Fruit fly (Drosophila melanogaster) whole organism, embryonic: ENCODE results near the gene Nse4.

ENCODE experiments used
- Ada2b ChIP-seq: fragments of 200-800 bp; sonication (Bioruptor generic); IDR thresholded peaks from 2 replicates; pipeline ENCODE4 v1.3.6; 2022; ENCODE audit warnings: missing biosample characterization, missing genetic modification characterization
- Asciz ChIP-seq: fragments of 200-800 bp; sonication (Bioruptor generic); optimal IDR thresholded peaks from 2 replicates; lab custom pipeline; 2017; ENCODE audit warnings: missing biosample characterization, mild to moderate bottlenecking, missing genetic modification characterization, missing genetic modification reagents
- BtbVII ChIP-seq: fragments of 200-800 bp; sonication (Bioruptor generic); optimal IDR thresholded peaks from 3 replicates; lab custom pipeline; 2017; ENCODE audit warnings: missing biosample characterization, mild to moderate bottlenecking, missing genetic modification characterization
- CG10209 ChIP-seq: fragments of 200-800 bp; sonication (Bioruptor generic); optimal IDR thresholded peaks from 3 replicates; lab custom pipeline; 2017; ENCODE audit warnings: missing biosample characterization, mild to moderate bottlenecking, missing genetic modification characterization, missing genetic modification reagents
- CG10431 ChIP-seq: fragments of 200-800 bp; sonication (Bioruptor generic); optimal IDR thresholded peaks from 3 replicates; lab custom pipeline; 2018; ENCODE audit warnings: missing biosample characterization, mild to moderate bottlenecking, missing genetic modification characterization
- CG11456 ChIP-seq: fragments of 200-800 bp; sonication (Bioruptor generic); IDR thresholded peaks from 3 replicates; pipeline ENCODE4 v1.3.6; 2022; ENCODE audit warnings: missing biosample characterization, missing genetic modification characterization
- CG13123 ChIP-seq: fragments of 200-800 bp; sonication (Bioruptor generic); optimal IDR thresholded peaks from 2 replicates; lab custom pipeline; 2016; ENCODE audit warnings: missing biosample characterization, missing genetic modification characterization
- CG13894 ChIP-seq: fragments of 200-800 bp; sonication (Bioruptor generic); optimal IDR thresholded peaks from 3 replicates; lab custom pipeline; 2018; ENCODE audit warnings: missing biosample characterization, mild to moderate bottlenecking, missing genetic modification characterization, moderate library complexity
- CG17186 ChIP-seq: fragments of 200-800 bp; sonication (Bioruptor generic); optimal IDR thresholded peaks from 3 replicates; lab custom pipeline; 2017; ENCODE audit warnings: missing biosample characterization, missing genetic modification reagents, missing genetic modification characterization
- CG2199 ChIP-seq: fragments of 200-800 bp; sonication (Bioruptor generic); IDR thresholded peaks from 3 replicates; pipeline ENCODE4 v1.3.6; 2022; ENCODE audit warnings: missing biosample characterization, missing genetic modification characterization
- CG2875 ChIP-seq: fragments of 200-800 bp; sonication (Bioruptor generic); optimal IDR thresholded peaks from 2 replicates; lab custom pipeline; 2017; ENCODE audit warnings: missing biosample characterization, mild to moderate bottlenecking, missing genetic modification characterization, missing genetic modification reagents
- CG32532 ChIP-seq: fragments of 200-800 bp; sonication (Bioruptor generic); IDR thresholded peaks from 2 replicates; pipeline ENCODE4 v1.3.6; 2022; ENCODE audit warnings: missing biosample characterization, missing genetic modification characterization
- CG32772 ChIP-seq: fragments of 200-800 bp; sonication (Bioruptor generic); IDR thresholded peaks from 2 replicates; pipeline ENCODE4 v1.3.6; 2022; ENCODE audit warnings: missing biosample characterization, missing genetic modification characterization
- CG5953 ChIP-seq: fragments of 200-800 bp; sonication (Bioruptor generic); IDR thresholded peaks from 2 replicates; pipeline ENCODE4 v1.3.6; 2022; ENCODE audit warnings: missing biosample characterization, missing genetic modification characterization
- CG6254 ChIP-seq: fragments of 200-800 bp; sonication (Bioruptor generic); optimal IDR thresholded peaks from 3 replicates; lab custom pipeline; 2017; ENCODE audit warnings: mild to moderate bottlenecking, missing biosample characterization, missing genetic modification reagents, missing genetic modification characterization
- CG7357 ChIP-seq: fragments of 200-800 bp; sonication (Bioruptor generic); IDR thresholded peaks from 3 replicates; pipeline ENCODE4 v1.3.6; 2022; ENCODE audit warnings: missing biosample characterization, missing genetic modification characterization
- CG7372 ChIP-seq: fragments of 200-800 bp; sonication (Bioruptor generic); IDR thresholded peaks from 2 replicates; pipeline ENCODE4 v1.3.6; 2022; ENCODE audit warnings: missing biosample characterization, missing genetic modification characterization
- CG7786 ChIP-seq: fragments of 200-800 bp; sonication (Bioruptor generic); optimal IDR thresholded peaks from 2 replicates; lab custom pipeline; 2016; ENCODE audit warnings: missing biosample characterization, missing genetic modification characterization
- CG7928 ChIP-seq: fragments of 200-800 bp; sonication (Bioruptor generic); optimal IDR thresholded peaks from 2 replicates; lab custom pipeline; 2017; ENCODE audit warnings: missing biosample characterization, mild to moderate bottlenecking, missing genetic modification characterization
- CG8388 ChIP-seq: fragments of 200-800 bp; sonication (Bioruptor generic); optimal IDR thresholded peaks from 2 replicates; lab custom pipeline; 2019; ENCODE audit warnings: missing biosample characterization, mild to moderate bottlenecking, missing genetic modification characterization, moderate library complexity
- CG8765 ChIP-seq: fragments of 200-800 bp; sonication (Bioruptor generic); IDR thresholded peaks from 2 replicates; pipeline ENCODE4 v1.3.6; 2022; ENCODE audit warnings: missing biosample characterization, missing genetic modification characterization
- CrebB ChIP-seq: fragments of 200-800 bp; sonication (Bioruptor generic); optimal IDR thresholded peaks from 3 replicates; lab custom pipeline; 2018; ENCODE audit warnings: missing biosample characterization, mild to moderate bottlenecking, missing genetic modification characterization
- Dbx ChIP-seq: fragments of 200-800 bp; sonication (Bioruptor generic); IDR thresholded peaks from 3 replicates; pipeline ENCODE4 v1.3.6; 2022; ENCODE audit warnings: missing biosample characterization, missing genetic modification characterization
- Dll ChIP-seq: fragments of 200-800 bp; sonication (Bioruptor generic); IDR thresholded peaks from 4 replicates; pipeline ENCODE4 v1.3.6; 2022; ENCODE audit warnings: missing biosample characterization, missing genetic modification characterization; ENCODE audit not compliant: partially characterized antibody
- Doc2 ChIP-seq: fragments of 200-800 bp; sonication (Bioruptor generic); IDR thresholded peaks from 2 replicates; pipeline ENCODE4 v1.3.6; 2022; ENCODE audit warnings: missing biosample characterization, missing genetic modification characterization
- ERR ChIP-seq: fragments of 200-800 bp; sonication (Bioruptor generic); optimal IDR thresholded peaks from 2 replicates; lab custom pipeline; 2016; ENCODE audit warnings: missing biosample characterization, missing genetic modification characterization
- Fer1 ChIP-seq: fragments of 200-800 bp; sonication (Bioruptor generic); optimal IDR thresholded peaks from 2 replicates; lab custom pipeline; 2017; ENCODE audit warnings: missing biosample characterization, mild to moderate bottlenecking, missing genetic modification characterization
- H2.0 ChIP-seq: fragments of 200-800 bp; sonication (Bioruptor generic); IDR thresholded peaks from 2 replicates; pipeline ENCODE4 v1.3.6; 2022; ENCODE audit warnings: missing biosample characterization, missing genetic modification characterization
- HLH54F ChIP-seq: fragments of 200-800 bp; sonication (Bioruptor generic); optimal IDR thresholded peaks from 3 replicates; lab custom pipeline; 2016; ENCODE audit warnings: missing biosample characterization, missing genetic modification characterization
- Hand ChIP-seq: fragments of 200-800 bp; sonication (Bioruptor generic); optimal IDR thresholded peaks from 2 replicates; lab custom pipeline; 2017; ENCODE audit warnings: mild to moderate bottlenecking, missing biosample characterization, missing genetic modification reagents, missing genetic modification characterization
- Hmx ChIP-seq: fragments of 200-800 bp; sonication (Bioruptor generic); optimal IDR thresholded peaks from 2 replicates; lab custom pipeline; 2016; ENCODE audit warnings: missing biosample characterization, missing genetic modification characterization
- MESR4 ChIP-seq: fragments of 200-800 bp; sonication (Bioruptor generic); optimal IDR thresholded peaks from 2 replicates; lab custom pipeline; 2018; ENCODE audit warnings: missing biosample characterization, mild to moderate bottlenecking, missing genetic modification characterization, moderate library complexity
- MTF-1 ChIP-seq: fragments of 200-800 bp; sonication (Bioruptor generic); optimal IDR thresholded peaks from 2 replicates; lab custom pipeline; 2018; ENCODE audit warnings: missing biosample characterization, mild to moderate bottlenecking, missing genetic modification characterization, borderline replicate concordance
- Oli ChIP-seq: fragments of 200-800 bp; sonication (Bioruptor generic); optimal IDR thresholded peaks from 2 replicates; lab custom pipeline; 2018; ENCODE audit warnings: missing biosample characterization, mild to moderate bottlenecking, missing genetic modification characterization, moderate library complexity
- Poxn ChIP-seq: fragments of 200-800 bp; sonication (Bioruptor generic); IDR thresholded peaks from 2 replicates; pipeline ENCODE4 v1.3.6; 2022; ENCODE audit warnings: missing biosample characterization, missing genetic modification characterization
- Sin3A ChIP-seq: fragments of >200 bp; optimal IDR thresholded peaks from 2 replicates; lab custom pipeline; 2018
- Xbp1 ChIP-seq: fragments of 200-800 bp; sonication (Bioruptor generic); optimal IDR thresholded peaks from 3 replicates; lab custom pipeline; 2016; ENCODE audit warnings: missing biosample characterization, mild to moderate bottlenecking, missing genetic modification characterization
- ac ChIP-seq: fragments of 200-800 bp; sonication (Bioruptor generic); optimal IDR thresholded peaks from 3 replicates; lab custom pipeline; 2017; ENCODE audit warnings: missing biosample characterization, mild to moderate bottlenecking, missing genetic modification characterization
- ap ChIP-seq: fragments of 200-800 bp; sonication (Bioruptor generic); IDR thresholded peaks from 2 replicates; pipeline ENCODE4 v1.3.6; 2022; ENCODE audit warnings: missing biosample characterization, missing genetic modification characterization
- az2 ChIP-seq: fragments of 200-800 bp; sonication (Bioruptor generic); optimal IDR thresholded peaks from 3 replicates; lab custom pipeline; 2016; ENCODE audit warnings: missing biosample characterization, missing genetic modification characterization
- bbx ChIP-seq: fragments of 200-800 bp; sonication (Bioruptor generic); IDR thresholded peaks from 2 replicates; pipeline ENCODE4 v1.3.6; 2022; ENCODE audit warnings: missing biosample characterization, missing genetic modification characterization; ENCODE audit not compliant: partially characterized antibody
- chif ChIP-seq, 2 experiments: fragments of 200-800 bp; sonication (Bioruptor generic); optimal IDR thresholded peaks; 3 replicates each; lab custom pipeline; 2016; ENCODE audit warnings: missing biosample characterization in 2 of 2, missing genetic modification characterization in 2 of 2
- danr ChIP-seq: fragments of 200-800 bp; sonication (Bioruptor generic); IDR thresholded peaks from 2 replicates; pipeline ENCODE4 v1.3.6; 2022; ENCODE audit warnings: missing biosample characterization, missing genetic modification characterization
- dmrt11E ChIP-seq: fragments of 200-800 bp; sonication (Bioruptor generic); optimal IDR thresholded peaks from 3 replicates; lab custom pipeline; 2018; ENCODE audit warnings: missing biosample characterization, mild to moderate bottlenecking, missing genetic modification characterization, moderate library complexity
- gsb ChIP-seq: fragments of 200-800 bp; sonication (Bioruptor generic); IDR thresholded peaks from 2 replicates; pipeline ENCODE4 v1.3.6; 2022; ENCODE audit warnings: missing biosample characterization, missing genetic modification characterization
- ham ChIP-seq: fragments of 200-800 bp; sonication (Bioruptor generic); IDR thresholded peaks from 2 replicates; pipeline ENCODE4 v1.3.6; 2022; ENCODE audit warnings: missing biosample characterization, missing genetic modification characterization
- otp ChIP-seq: fragments of 200-800 bp; sonication (Bioruptor generic); IDR thresholded peaks from 3 replicates; pipeline ENCODE4, ENCODE4 v1.3.6; 2022; ENCODE audit warnings: missing biosample characterization, missing genetic modification characterization
- phol ChIP-seq: fragments of 200-800 bp; sonication (Bioruptor generic); optimal IDR thresholded peaks from 3 replicates; lab custom pipeline; 2018; ENCODE audit warnings: missing biosample characterization, mild to moderate bottlenecking, missing genetic modification characterization, moderate library complexity
- row ChIP-seq: fragments of 200-800 bp; sonication (Bioruptor generic); IDR thresholded peaks from 3 replicates; pipeline ENCODE4 v1.3.6; 2022; ENCODE audit warnings: missing biosample characterization, missing genetic modification characterization
- slou ChIP-seq: fragments of 200-800 bp; sonication (Bioruptor generic); optimal IDR thresholded peaks from 3 replicates; lab custom pipeline; 2016; ENCODE audit warnings: missing biosample characterization, missing genetic modification characterization
- zf30C ChIP-seq: fragments of 200-800 bp; sonication (Bioruptor generic); optimal IDR thresholded peaks from 3 replicates; lab custom pipeline; 2018; ENCODE audit warnings: missing biosample characterization, mild to moderate bottlenecking, missing genetic modification characterization

The Nse4 gene

DNA sequence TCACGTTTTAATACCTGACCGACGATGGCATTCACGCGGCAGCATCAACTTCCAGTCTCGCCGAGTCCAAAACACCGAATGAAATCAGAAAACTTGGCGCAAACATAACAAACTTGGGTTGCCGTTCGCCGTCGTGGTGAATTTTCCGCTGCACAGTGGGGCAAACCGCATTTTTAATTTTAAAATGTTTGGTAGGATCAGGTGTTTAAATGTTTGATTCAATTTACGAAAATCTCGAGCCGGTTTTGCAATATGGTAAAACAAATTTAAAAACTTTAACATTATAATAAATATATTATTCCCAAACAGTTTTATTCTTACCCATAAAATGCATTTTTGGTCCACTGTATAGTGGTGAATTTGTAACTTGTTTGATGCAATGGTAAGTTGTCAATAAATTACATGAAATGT lies 35.0 kb downstream of the Nse4 start, which contains the start of gene RluA-1 (continued):
- TF ChIP-seq Ada2b (GFP tag; lab: Robert Waterston, UW): peak; percentile 96
- peak; percentile 96 for TF ChIP-seq CG5953 (GFP tag; lab: Robert Waterston, UW)
- peak; percentile 95 to 97 for TF ChIP-seq chif (GFP tag; optimal IDR thresholded peaks at IDR 0.05; lab: Kevin White, UChicago)
- peak; percentile 99 for TF ChIP-seq Asciz (GFP tag; lab: Kevin White, UChicago)
- peak; percentile 98 for TF ChIP-seq ac (GFP tag; lab: Kevin White, UChicago)
- TF ChIP-seq Dbx (GFP tag; lab: Robert Waterston, UW): peak; percentile 90
- peak; percentile 100 for TF ChIP-seq CG2875 (GFP tag; lab: Kevin White, UChicago)
- TF ChIP-seq slou (GFP tag; lab: Kevin White, UChicago): peak; percentile 95
- peak; percentile 91 for TF ChIP-seq ap
- peak; percentile 99 for TF ChIP-seq BtbVII
- peak; percentile 95 for TF ChIP-seq Doc2 (GFP tag; lab: Robert Waterston, UW)
- peak; percentile 98 for TF ChIP-seq CG13123 (GFP tag; lab: Kevin White, UChicago)
- peak; percentile 99 for TF ChIP-seq row
- peak; percentile 99 for TF ChIP-seq CG10209
- peak; percentile 99 for TF ChIP-seq MTF-1 (GFP tag; lab: Kevin White, UChicago)
- peak; percentile 99 for TF ChIP-seq CG11456
- TF ChIP-seq CG7372: peak; percentile 98
- peak; percentile 65 for TF ChIP-seq Hmx (GFP tag; lab: Kevin White, UChicago)
- TF ChIP-seq zf30C (GFP tag; lab: Kevin White, UChicago): peak; percentile 38
- TF ChIP-seq ERR (GFP tag; lab: Kevin White, UChicago): peak; percentile 85
- TF ChIP-seq CG7357 (GFP tag; lab: Robert Waterston, UW): peak; percentile 97
- TF ChIP-seq CG7786 (GFP tag; lab: Kevin White, UChicago): peak; percentile 87
- peak; percentile 98 for TF ChIP-seq CG13894 (tag; lab: Kevin White, UChicago)
- peak; percentile 92 for TF ChIP-seq Poxn (GFP tag; lab: Robert Waterston, UW)
- TF ChIP-seq otp (GFP tag; lab: Robert Waterston, UW): peak; percentile 99
- peak; percentile 94 for TF ChIP-seq CG17186 (GFP tag; lab: Kevin White, UChicago)
- peak; percentile 99 for TF ChIP-seq gsb (GFP tag; lab: Robert Waterston, UW)
- peak; percentile 98 for TF ChIP-seq CG6254 (GFP tag; lab: Kevin White, UChicago)
- TF ChIP-seq CG10431 (GFP tag; lab: Kevin White, UChicago): peak; percentile 99
- peak; percentile 96 for TF ChIP-seq ham
- TF ChIP-seq dmrt11E (tag; lab: Kevin White, UChicago): peak; percentile 100
- TF ChIP-seq danr (GFP tag; lab: Robert Waterston, UW): peak; percentile 96
- peak; percentile 99 for TF ChIP-seq Fer1 (GFP tag; lab: Kevin White, UChicago)
- TF ChIP-seq Xbp1: peak; percentile 99
- TF ChIP-seq Dll (GFP tag; lab: Robert Waterston, UW): peak; percentile 61; the same call in 3 of the 4 replicates
- TF ChIP-seq CG32532 (GFP tag; lab: Robert Waterston, UW): peak; percentile 99
- TF ChIP-seq Oli (tag; lab: Kevin White, UChicago): peak; percentile 100
- TF ChIP-seq Sin3A (lab: Kevin White, UChicago): no peak
- peak; percentile 100 for TF ChIP-seq az2 (GFP tag; lab: Kevin White, UChicago)
- TF ChIP-seq CG8388: peak; percentile 99
- TF ChIP-seq Hand (GFP tag; lab: Kevin White, UChicago): peak; percentile 96
- TF ChIP-seq CG8765 (GFP tag; lab: Robert Waterston, UW): peak; percentile 98
- TF ChIP-seq CG2199 (GFP tag; lab: Robert Waterston, UW): peak; percentile 100
- TF ChIP-seq CrebB (tag; lab: Kevin White, UChicago): peak; percentile 99
- peak; percentile 88 for TF ChIP-seq MESR4 (GFP tag; lab: Kevin White, UChicago)
- peak; percentile 52; the same call in 1 of the 2 replicates for TF ChIP-seq bbx
- TF ChIP-seq CG32772: peak; percentile 99
- TF ChIP-seq CG7928 (GFP tag; lab: Kevin White, UChicago): peak; percentile 81
- peak; percentile 99 for TF ChIP-seq H2.0 (GFP tag; lab: Robert Waterston, UW)
- TF ChIP-seq phol: peak; percentile 99
- TF ChIP-seq HLH54F (GFP tag; lab: Kevin White, UChicago): peak; percentile 92
